Worm (Caenorhabditis elegans) whole organism, early embryonic: Measurements from ENCODE around the gene daf-36.

ENCODE experiments used
- B0310.2 ChIP-seq: sonication (generic microtip); optimal IDR thresholded peaks from 2 replicates; lab custom pipeline; 2016; ENCODE audit warnings: mild to moderate bottlenecking, missing genetic modification characterization, missing compliant biosample characterization
- F13C5.2 ChIP-seq: sonication (generic microtip); optimal IDR thresholded peaks from 2 replicates; lab custom pipeline; 2017; ENCODE audit warnings: mild to moderate bottlenecking, missing genetic modification characterization, inconsistent platforms, missing compliant biosample characterization
- aly-1 ChIP-seq: sonication (generic microtip); optimal IDR thresholded peaks from 2 replicates; lab custom pipeline; 2016; ENCODE audit warnings: missing genetic modification characterization, missing compliant biosample characterization
- ama-1 ChIP-seq: fragments of 150-350 bp; optimal IDR thresholded peaks from 2 replicates; lab custom pipeline; 2014
- ceh-13 ChIP-seq: fragments of 200-800 bp; sonication (Bioruptor generic); optimal IDR thresholded peaks from 2 replicates; lab custom pipeline; 2018; ENCODE audit warnings: mild to moderate bottlenecking, missing genetic modification characterization, missing compliant biosample characterization
- ceh-36 ChIP-seq: sonication (generic microtip); optimal IDR thresholded peaks from 2 replicates; lab custom pipeline; 2016; ENCODE audit warnings: missing genetic modification characterization, inconsistent platforms, missing compliant biosample characterization
- ets-7 ChIP-seq: sonication (generic microtip); optimal IDR thresholded peaks from 2 replicates; lab custom pipeline; 2016; ENCODE audit warnings: missing genotype, missing genetic modification characterization, missing compliant biosample characterization
- flt-1 ChIP-seq: fragments of 200-800 bp; sonication (Bioruptor generic); IDR thresholded peaks from 2 replicates; pipeline ENCODE4 v1.3.6; 2022; ENCODE audit warnings: missing genetic modification characterization, missing compliant biosample characterization
- hmbx-1 ChIP-seq: sonication (generic microtip); optimal IDR thresholded peaks from 2 replicates; lab custom pipeline; 2016; ENCODE audit warnings: mild to moderate bottlenecking, missing genetic modification characterization, missing compliant biosample characterization
- hmg-4 ChIP-seq: fragments of 200-800 bp; sonication (Bioruptor generic); optimal IDR thresholded peaks from 2 replicates; lab custom pipeline; 2018; ENCODE audit warnings: mild to moderate bottlenecking, missing genetic modification characterization, missing compliant biosample characterization
- hnd-1 ChIP-seq: sonication (generic microtip); optimal IDR thresholded peaks from 2 replicates; lab custom pipeline; 2016; ENCODE audit warnings: missing genetic modification characterization, missing compliant biosample characterization
- pes-1 ChIP-seq: fragments of 200-800 bp; sonication (Bioruptor generic); IDR thresholded peaks from 2 replicates; pipeline ENCODE4 v1.3.6; 2022; ENCODE audit warnings: missing genetic modification reagents, missing genetic modification characterization, missing compliant biosample characterization
- scrt-1 ChIP-seq: fragments of 200-800 bp; sonication (Bioruptor generic); IDR thresholded peaks from 2 replicates; pipeline ENCODE4 v1.3.6; 2022; ENCODE audit warnings: missing genetic modification characterization, missing compliant biosample characterization
- sea-1 ChIP-seq: fragments of 200-800 bp; sonication (Bioruptor generic); conservative IDR thresholded peaks from 2 replicates; pipeline ENCODE4 v1.3.6; 2022; ENCODE audit warnings: missing genetic modification characterization, missing compliant biosample characterization
- tbx-11 ChIP-seq: fragments of 200-800 bp; sonication (Bioruptor generic); IDR thresholded peaks from 2 replicates; pipeline ENCODE4 v1.3.6; 2022; ENCODE audit warnings: missing genetic modification characterization, missing compliant biosample characterization
- tbx-37 ChIP-seq: fragments of 200-800 bp; sonication (Bioruptor generic); conservative IDR thresholded peaks from 2 replicates; pipeline ENCODE4 v1.3.6; 2022; ENCODE audit warnings: missing genetic modification reagents, missing genetic modification characterization, missing compliant biosample characterization
- tra-4 ChIP-seq: sonication (generic microtip); optimal IDR thresholded peaks from 2 replicates; lab custom pipeline; 2017; ENCODE audit warnings: missing genetic modification characterization, missing compliant biosample characterization

The daf-36 gene

ce11 chrV:10221317-10221716 is 4.2 kb downstream of the daf-36 start, which contains the start of the genes fipr-5 and fipr-9:
TSS of gene fipr-5 (minus strand) at chrV:10221417.
TSS of gene fipr-9 (plus strand) at chrV:10221662.
- TF ChIP-seq flt-1 (no peak), hnd-1 (no peak), ets-7 (no peak), hmbx-1 (tag; lab: Kevin White, UChicago) (no peak), F13C5.2 (tag; lab: Kevin White, UChicago) (no peak), scrt-1 (no peak)

- TF ChIP-seq F13C5.2 (tag; lab: Kevin White, UChicago) (no peak), hmg-4 (GFP tag; lab: Kevin White, UChicago) (no peak), scrt-1 (no peak), tbx-37 (GFP tag; lab: Robert Waterston, UW) (no peak), ceh-36 (tag; lab: Kevin White, UChicago) (no peak), ets-7 (no peak), hmbx-1 (tag; lab: Kevin White, UChicago) (no peak), flt-1 (no peak), pes-1 (GFP tag; lab: Robert Waterston, UW) (no peak), ceh-13 (GFP tag; lab: Kevin White, UChicago) (no peak), B0310.2 (tag; lab: Kevin White, UChicago) (no peak), tra-4 (tag; lab: Kevin White, UChicago) (no peak), hnd-1 (no peak), sea-1 (GFP tag; lab: Robert Waterston, UW) (no peak), tbx-11 (GFP tag; lab: Robert Waterston, UW) (no peak)
These were observed 4.9 kb downstream of the daf-36 start, which contains the start of gene C12D8.13 for ce11 chrV:10220605-10221004. TSS of gene C12D8.13 (minus strand) at chrV:10220705.

- TF ChIP-seq hnd-1, result no peak
- no peak for TF ChIP-seq tra-4 (tag; lab: Kevin White, UChicago)
- TF ChIP-seq flt-1, result no peak
- TF ChIP-seq hmbx-1 (tag; lab: Kevin White, UChicago), result no peak
- TF ChIP-seq hmg-4 (GFP tag; lab: Kevin White, UChicago), result no peak
- TF ChIP-seq ama-1, result no peak
- no peak for TF ChIP-seq sea-1 (GFP tag; lab: Robert Waterston, UW)
- no peak for TF ChIP-seq tbx-11 (GFP tag; lab: Robert Waterston, UW)
These were observed 8.8 kb downstream of the daf-36 start, which contains the start of gene ZK856.14 for ce11 chrV:10216724-10217123. TSS of gene ZK856.14 (plus strand) at chrV:10217024.

ce11 chrV:10212627-10213026 is 12.9 kb downstream of the daf-36 start, which contains the start of gene hpo-40:
TSS of gene hpo-40 (plus strand) at chrV:10212927.
- TF ChIP-seq pes-1 (GFP tag; lab: Robert Waterston, UW) (no peak), aly-1 (tag; lab: Kevin White, UChicago) (no peak)

ce11 chrV:10212027-10212426 is 13.5 kb downstream of the daf-36 start, which contains the start of gene zhit-3:
TSS of gene zhit-3 (minus strand) at chrV:10212127.
- TF ChIP-seq flt-1 (no peak), scrt-1 (no peak), hnd-1 (no peak), aly-1 (tag; lab: Kevin White, UChicago) (no peak), sea-1 (GFP tag; lab: Robert Waterston, UW) (no peak), ceh-36 (tag; lab: Kevin White, UChicago) (no peak), F13C5.2 (tag; lab: Kevin White, UChicago) (no peak), ceh-13 (GFP tag; lab: Kevin White, UChicago) (no peak), B0310.2 (tag; lab: Kevin White, UChicago) (no peak), tra-4 (tag; lab: Kevin White, UChicago) (no peak), ets-7 (no peak), hmbx-1 (tag; lab: Kevin White, UChicago) (no peak), tbx-37 (GFP tag; lab: Robert Waterston, UW) (no peak), hmg-4 (GFP tag; lab: Kevin White, UChicago) (no peak), pes-1 (GFP tag; lab: Robert Waterston, UW) (no peak)

ce11 chrV:10210244-10210643 is 15.3 kb downstream of the daf-36 start, which contains the start of gene tftc-3:
TSS of gene tftc-3 (minus strand) at chrV:10210344.
- no peak for TF ChIP-seq pes-1 (GFP tag; lab: Robert Waterston, UW)
- TF ChIP-seq ets-7, result no peak
- TF ChIP-seq B0310.2 (tag; lab: Kevin White, UChicago), result no peak
- TF ChIP-seq hmbx-1 (tag; lab: Kevin White, UChicago), result no peak
- no peak for TF ChIP-seq tra-4 (tag; lab: Kevin White, UChicago)
- no peak for TF ChIP-seq tbx-11 (GFP tag; lab: Robert Waterston, UW)
- TF ChIP-seq aly-1 (tag; lab: Kevin White, UChicago), result no peak
- no peak for TF ChIP-seq hnd-1
- no peak for TF ChIP-seq F13C5.2 (tag; lab: Kevin White, UChicago)
- no peak for TF ChIP-seq flt-1
- no peak for TF ChIP-seq sea-1 (GFP tag; lab: Robert Waterston, UW)
- TF ChIP-seq ceh-36 (tag; lab: Kevin White, UChicago), result no peak
- TF ChIP-seq tbx-37 (GFP tag; lab: Robert Waterston, UW), result no peak

- TF ChIP-seq pes-1 (GFP tag; lab: Robert Waterston, UW) (no peak), scrt-1 (no peak), tbx-37 (GFP tag; lab: Robert Waterston, UW) (no peak)
These were observed 19.0 kb downstream of the daf-36 start, which contains the start of gene rpc-25 for ce11 chrV:10206502-10206901. TSS of gene rpc-25 (minus strand) at chrV:10206602.

- TF ChIP-seq tbx-37 (GFP tag; lab: Robert Waterston, UW), result no peak
- TF ChIP-seq tbx-11 (GFP tag; lab: Robert Waterston, UW), result no peak
- no peak for TF ChIP-seq hnd-1
- no peak for TF ChIP-seq ceh-36 (tag; lab: Kevin White, UChicago)
- TF ChIP-seq hmg-4 (GFP tag; lab: Kevin White, UChicago), result no peak
- no peak for TF ChIP-seq ceh-13 (GFP tag; lab: Kevin White, UChicago)
- no peak for TF ChIP-seq pes-1 (GFP tag; lab: Robert Waterston, UW)
- no peak for TF ChIP-seq tra-4 (tag; lab: Kevin White, UChicago)
- TF ChIP-seq F13C5.2 (tag; lab: Kevin White, UChicago), result no peak
- TF ChIP-seq flt-1, result no peak
- no peak for TF ChIP-seq sea-1 (GFP tag; lab: Robert Waterston, UW)
- no peak for TF ChIP-seq B0310.2 (tag; lab: Kevin White, UChicago)
- TF ChIP-seq hmbx-1 (tag; lab: Kevin White, UChicago), result no peak
- TF ChIP-seq ama-1, result no peak
- TF ChIP-seq aly-1 (tag; lab: Kevin White, UChicago), result no peak
- TF ChIP-seq scrt-1, result no peak
These were observed 20.0 kb downstream of the daf-36 start, which contains the start of gene ZK856.16 for ce11 chrV:10205483-10205882. TSS of gene ZK856.16 (minus strand) at chrV:10205583.
